Worm (Caenorhabditis elegans): Measurements from ENCODE around the gene cisd-3.1.

ce11 chrIII:4555345-4555744 is 12.7 kb downstream of the cisd-3.1 start:
- no peak for TF ChIP-seq him-1 (tag; optimal IDR thresholded peaks at IDR 0.05)
- TF ChIP-seq W03F9.2 (tag; optimal IDR thresholded peaks at IDR 0.05), result no peak
